Worm (Caenorhabditis elegans): ENCODE results near the gene atg-7.

DNA sequence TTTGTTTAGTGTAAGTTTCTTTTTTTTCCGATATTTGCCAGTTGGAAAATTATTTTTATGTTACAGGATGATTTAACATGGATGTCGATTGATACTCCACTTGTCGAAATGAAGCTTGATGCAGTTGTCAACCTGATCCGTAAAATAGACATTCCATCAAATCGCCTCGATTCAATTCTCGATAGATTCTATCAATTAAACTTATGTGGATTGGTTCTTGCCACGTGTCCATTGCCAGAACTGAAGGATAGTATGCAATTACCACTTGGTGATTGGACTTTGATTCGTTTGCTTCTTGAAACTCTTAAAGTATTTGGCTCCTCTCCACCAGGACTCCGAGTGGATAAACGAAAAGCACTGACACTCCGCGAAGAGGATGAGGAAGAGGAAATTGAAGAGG lies 36.5 kb downstream of the atg-7 start:
- TF ChIP-seq egl-27 (tag; optimal IDR thresholded peaks at IDR 0.05), result no peak
- TF ChIP-seq ztf-1 (GFP tag; conservative IDR thresholded peaks at IDR 0.05), result no peak
- no peak for TF ChIP-seq ztf-4 (tag; optimal IDR thresholded peaks at IDR 0.05)
- TF ChIP-seq nhr-129 (tag; optimal IDR thresholded peaks at IDR 0.05), result no peak
- TF ChIP-seq F13H6.1 (tag; optimal IDR thresholded peaks at IDR 0.05), result no peak
- no peak for TF ChIP-seq alr-1 (tag; optimal IDR thresholded peaks at IDR 0.05)
- no peak for TF ChIP-seq elt-3 (tag; optimal IDR thresholded peaks at IDR 0.05)
- no peak for TF ChIP-seq unc-62 (GFP tag; optimal IDR thresholded peaks at IDR 0.05)
- TF ChIP-seq blmp-1 (tag; optimal IDR thresholded peaks at IDR 0.05; ENCODE audit: insufficient read depth), result no peak
- TF ChIP-seq snpc-4 (tag; optimal IDR thresholded peaks at IDR 0.05), result no peak
- no peak for TF ChIP-seq unc-39 (tag; optimal IDR thresholded peaks at IDR 0.05)
- TF ChIP-seq nhr-77 (tag; optimal IDR thresholded peaks at IDR 0.05), result no peak
